Worm (Caenorhabditis elegans): ENCODE data around the gene pho-4.

- TF ChIP-seq nhr-76 (tag; optimal IDR thresholded peaks at IDR 0.05), result no peak
- TF ChIP-seq mep-1 (tag; optimal IDR thresholded peaks at IDR 0.05), result no peak
- TF ChIP-seq egl-27 (tag; optimal IDR thresholded peaks at IDR 0.05), result no peak
- no peak for TF ChIP-seq ama-1 (optimal IDR thresholded peaks at IDR 0.05)
- no peak for TF ChIP-seq ets-5 (GFP tag; IDR thresholded peaks at IDR 0.05)
- TF ChIP-seq lin-39 (tag; optimal IDR thresholded peaks at IDR 0.05), result no peak
- TF ChIP-seq unc-86 (tag; optimal IDR thresholded peaks at IDR 0.05), result no peak
- peak; percentile 25 for TF ChIP-seq jun-1 (tag; optimal IDR thresholded peaks at IDR 0.05)
- TF ChIP-seq pax-3 (tag; optimal IDR thresholded peaks at IDR 0.05), result no peak
- TF ChIP-seq unc-130 (tag; optimal IDR thresholded peaks at IDR 0.05), result no peak
Measured at ce11 chrII:5191766-5192165, 46.5 kb downstream of the pho-4 start.
